Fruit fly (Drosophila melanogaster) whole organism, embryonic: ENCODE data around the gene CG42784.
A peak's percentile ranks its signal among the peaks of the same experiment; 100 is the strongest.

ENCODE experiments used
- Aef1 ChIP-seq: fragments of 200-800 bp; sonication (Bioruptor generic); IDR thresholded peaks from 3 replicates; pipeline ENCODE4 v1.3.6; 2022; ENCODE audit warnings: missing biosample characterization, missing genetic modification characterization
- Antp ChIP-seq: fragments of 200-800 bp; sonication (Bioruptor generic); optimal IDR thresholded peaks from 3 replicates; lab custom pipeline; 2016; ENCODE audit warnings: missing biosample characterization, missing genetic modification characterization
- CG10462 ChIP-seq: fragments of 200-800 bp; sonication (Bioruptor generic); optimal IDR thresholded peaks from 2 replicates; lab custom pipeline; 2016; ENCODE audit warnings: missing biosample characterization, missing genetic modification characterization
- CG10979 ChIP-seq: fragments of 200-800 bp; sonication (Bioruptor generic); optimal IDR thresholded peaks from 2 replicates; lab custom pipeline; 2018; ENCODE audit warnings: missing biosample characterization, mild to moderate bottlenecking, missing genetic modification characterization, moderate library complexity
- CG11398 ChIP-seq: fragments of 200-800 bp; sonication (Bioruptor generic); optimal IDR thresholded peaks from 2 replicates; lab custom pipeline; 2016; ENCODE audit warnings: missing biosample characterization, missing genetic modification characterization
- CG12219 ChIP-seq: fragments of 200-800 bp; sonication (Bioruptor generic); optimal IDR thresholded peaks from 3 replicates; lab custom pipeline; 2018; ENCODE audit warnings: missing biosample characterization, mild to moderate bottlenecking, missing genetic modification characterization
- CG12744 ChIP-seq: fragments of 200-800 bp; sonication (Bioruptor generic); optimal IDR thresholded peaks from 2 replicates; lab custom pipeline; 2016; ENCODE audit warnings: missing biosample characterization, missing genetic modification characterization
- CG15011 ChIP-seq: fragments of 200-800 bp; sonication (Bioruptor generic); optimal IDR thresholded peaks from 3 replicates; lab custom pipeline; 2018; ENCODE audit warnings: missing biosample characterization, mild to moderate bottlenecking, missing genetic modification characterization
- CG15479 ChIP-seq: fragments of 200-800 bp; sonication (Bioruptor generic); optimal IDR thresholded peaks from 3 replicates; lab custom pipeline; 2019; ENCODE audit warnings: missing biosample characterization, mild to moderate bottlenecking, missing genetic modification characterization, moderate library complexity
- CG17612 ChIP-seq: fragments of 200-800 bp; sonication (Bioruptor generic); IDR thresholded peaks from 2 replicates; pipeline ENCODE4 v1.3.6; 2022; ENCODE audit warnings: missing biosample characterization, missing genetic modification characterization
- CG17912 ChIP-seq: fragments of 200-800 bp; sonication (Bioruptor generic); optimal IDR thresholded peaks from 2 replicates; lab custom pipeline; 2018; ENCODE audit warnings: missing biosample characterization, mild to moderate bottlenecking, missing genetic modification characterization
- CG18599 ChIP-seq: fragments of 200-800 bp; sonication (Bioruptor generic); optimal IDR thresholded peaks from 3 replicates; lab custom pipeline; 2017; ENCODE audit warnings: missing biosample characterization, missing genetic modification characterization, mild to moderate bottlenecking, moderate library complexity, missing genetic modification reagents
- CG2116 ChIP-seq: fragments of 200-800 bp; sonication (Bioruptor generic); optimal IDR thresholded peaks from 3 replicates; lab custom pipeline; 2018; ENCODE audit warnings: missing biosample characterization, mild to moderate bottlenecking, missing genetic modification characterization
- CG2678 ChIP-seq: fragments of 200-800 bp; sonication (Bioruptor generic); optimal IDR thresholded peaks from 3 replicates; lab custom pipeline; 2019; ENCODE audit warnings: missing biosample characterization, mild to moderate bottlenecking, missing genetic modification characterization, moderate library complexity
- CG2712 ChIP-seq: fragments of 200-800 bp; optimal IDR thresholded peaks from 3 replicates; lab custom pipeline; 2019; ENCODE audit warnings: missing biosample characterization, mild to moderate bottlenecking, missing genetic modification characterization, moderate library complexity
- CG30403 ChIP-seq: fragments of 200-800 bp; sonication (Bioruptor generic); optimal IDR thresholded peaks from 3 replicates; lab custom pipeline; 2016; ENCODE audit warnings: missing biosample characterization, missing genetic modification characterization
- CG30431 ChIP-seq: fragments of 200-800 bp; sonication (Bioruptor generic); optimal IDR thresholded peaks from 2 replicates; lab custom pipeline; 2017; ENCODE audit warnings: missing biosample characterization, missing genetic modification characterization
- CG32767 ChIP-seq: fragments of 200-800 bp; sonication (Bioruptor generic); IDR thresholded peaks from 2 replicates; pipeline ENCODE4 v1.3.6; 2022; ENCODE audit warnings: missing biosample characterization, missing genetic modification characterization
- CG43689 ChIP-seq: fragments of 200-800 bp; sonication (Bioruptor generic); IDR thresholded peaks from 2 replicates; pipeline ENCODE4 v1.3.6; 2022; ENCODE audit warnings: missing biosample characterization, missing genetic modification characterization
- CG4854 ChIP-seq: fragments of 200-800 bp; sonication (Bioruptor generic); optimal IDR thresholded peaks from 2 replicates; lab custom pipeline; 2016; ENCODE audit warnings: missing biosample characterization, missing genetic modification characterization, inconsistent platforms
- CG5953 ChIP-seq: fragments of 200-800 bp; sonication (Bioruptor generic); IDR thresholded peaks from 2 replicates; pipeline ENCODE4 v1.3.6; 2022; ENCODE audit warnings: missing biosample characterization, missing genetic modification characterization
- CG6791 ChIP-seq: fragments of 200-800 bp; sonication (Bioruptor generic); IDR thresholded peaks from 3 replicates; pipeline ENCODE4 v1.3.6; 2022; ENCODE audit warnings: missing biosample characterization, missing genetic modification characterization; ENCODE audit not compliant: partially characterized antibody
- CG7372 ChIP-seq: fragments of 200-800 bp; sonication (Bioruptor generic); IDR thresholded peaks from 2 replicates; pipeline ENCODE4 v1.3.6; 2022; ENCODE audit warnings: missing biosample characterization, missing genetic modification characterization
- CG7839 ChIP-seq: fragments of 200-800 bp; sonication (Bioruptor generic); optimal IDR thresholded peaks from 3 replicates; lab custom pipeline; 2018; ENCODE audit warnings: missing biosample characterization, mild to moderate bottlenecking, missing genetic modification characterization, moderate library complexity
- CG8359 ChIP-seq: fragments of 200-800 bp; sonication (Bioruptor generic); optimal IDR thresholded peaks from 2 replicates; lab custom pipeline; 2017; ENCODE audit warnings: missing biosample characterization, mild to moderate bottlenecking, missing genetic modification characterization, borderline replicate concordance
- CG8478 ChIP-seq: fragments of >200 bp; optimal IDR thresholded peaks from 2 replicates; lab custom pipeline; 2018
- CG9727 ChIP-seq: fragments of 200-800 bp; sonication (Bioruptor generic); optimal IDR thresholded peaks from 3 replicates; lab custom pipeline; 2017; ENCODE audit warnings: missing biosample characterization, mild to moderate bottlenecking, missing genetic modification characterization
- D19B ChIP-seq: fragments of 200-800 bp; sonication (Bioruptor generic); optimal IDR thresholded peaks from 2 replicates; lab custom pipeline; 2017; ENCODE audit warnings: missing biosample characterization, mild to moderate bottlenecking, missing genetic modification characterization
- Dad ChIP-seq: fragments of 200-800 bp; sonication (Bioruptor generic); optimal IDR thresholded peaks from 3 replicates; lab custom pipeline; 2016; ENCODE audit warnings: missing biosample characterization, missing genetic modification characterization
- Deaf1 ChIP-seq: fragments of 200-800 bp; optimal IDR thresholded peaks from 3 replicates; lab custom pipeline; 2019; ENCODE audit warnings: missing biosample characterization, mild to moderate bottlenecking, missing genetic modification characterization, moderate library complexity
- HmgD ChIP-seq: fragments of 200-800 bp; sonication (Bioruptor generic); optimal IDR thresholded peaks from 3 replicates; lab custom pipeline; 2016; ENCODE audit warnings: missing biosample characterization, missing genetic modification characterization
- Ptx1 ChIP-seq: fragments of 200-800 bp; sonication (Bioruptor generic); IDR thresholded peaks from 2 replicates; pipeline ENCODE4 v1.3.6; 2022; ENCODE audit warnings: missing biosample characterization, missing genetic modification characterization
- Six4 ChIP-seq: fragments of 200-800 bp; sonication (Bioruptor generic); optimal IDR thresholded peaks from 2 replicates; lab custom pipeline; 2016; ENCODE audit warnings: missing biosample characterization, missing genetic modification characterization
- Trl ChIP-seq, 3 experiments: fragments of >200 bp in 2 of 3; fragments of 200-800 bp in 1 of 3; sonication (Bioruptor generic) in 1 of 3; optimal IDR thresholded peaks; 2 replicates in 1 of 3; 3 replicates in 2 of 3; lab custom pipeline; 2016 to 2017; ENCODE audit warnings: missing biosample characterization in 1 of 3, missing genetic modification characterization in 1 of 3
- al ChIP-seq: fragments of 200-800 bp; sonication (Bioruptor generic); IDR thresholded peaks from 2 replicates; pipeline ENCODE4 v1.3.6; 2022; ENCODE audit warnings: missing biosample characterization, missing genetic modification characterization
- ato ChIP-seq: fragments of 200-800 bp; sonication (Bioruptor generic); IDR thresholded peaks from 2 replicates; pipeline ENCODE4 v1.3.6; 2022; ENCODE audit warnings: missing biosample characterization, missing genetic modification characterization; ENCODE audit not compliant: partially characterized antibody
- chif ChIP-seq, 2 experiments: fragments of 200-800 bp; sonication (Bioruptor generic); optimal IDR thresholded peaks; 3 replicates each; lab custom pipeline; 2016; ENCODE audit warnings: missing biosample characterization in 2 of 2, missing genetic modification characterization in 2 of 2
- eyg ChIP-seq: fragments of 200-800 bp; sonication (Bioruptor generic); optimal IDR thresholded peaks from 3 replicates; lab custom pipeline; 2016; ENCODE audit warnings: missing biosample characterization, missing genetic modification characterization
- jing ChIP-seq: fragments of 200-800 bp; sonication (Bioruptor generic); optimal IDR thresholded peaks from 2 replicates; lab custom pipeline; 2018; ENCODE audit warnings: missing biosample characterization, mild to moderate bottlenecking, missing genetic modification characterization
- mld ChIP-seq: fragments of 200-800 bp; sonication (Bioruptor generic); IDR thresholded peaks from 3 replicates; pipeline ENCODE4 v1.3.6; 2022; ENCODE audit warnings: missing biosample characterization, missing genetic modification characterization; ENCODE audit not compliant: partially characterized antibody
- pho ChIP-seq: fragments of 200-800 bp; sonication (Bioruptor generic); optimal IDR thresholded peaks from 2 replicates; lab custom pipeline; 2016; ENCODE audit warnings: missing biosample characterization, missing genetic modification characterization
- phol ChIP-seq: fragments of 200-800 bp; sonication (Bioruptor generic); optimal IDR thresholded peaks from 3 replicates; lab custom pipeline; 2018; ENCODE audit warnings: missing biosample characterization, mild to moderate bottlenecking, missing genetic modification characterization, moderate library complexity
- pros ChIP-seq: fragments of 200-800 bp; sonication (Bioruptor generic); optimal IDR thresholded peaks from 3 replicates; lab custom pipeline; 2019; ENCODE audit warnings: missing biosample characterization, mild to moderate bottlenecking, missing genetic modification characterization, moderate library complexity
- ro ChIP-seq: fragments of 200-800 bp; sonication (Bioruptor generic); IDR thresholded peaks from 2 replicates; pipeline ENCODE4 v1.3.6; 2022; ENCODE audit warnings: missing biosample characterization, missing genetic modification characterization
- salm ChIP-seq: fragments of 200-800 bp; sonication (Bioruptor generic); optimal IDR thresholded peaks from 2 replicates; lab custom pipeline; 2018; ENCODE audit warnings: missing biosample characterization, mild to moderate bottlenecking, missing genetic modification characterization
- sd ChIP-seq: fragments of 200-800 bp; sonication (Bioruptor generic); optimal IDR thresholded peaks from 3 replicates; lab custom pipeline; 2018; ENCODE audit warnings: missing biosample characterization, mild to moderate bottlenecking, missing genetic modification characterization, moderate library complexity
- sim ChIP-seq: fragments of 200-800 bp; sonication (Bioruptor generic); IDR thresholded peaks from 2 replicates; pipeline ENCODE4 v1.3.6; 2022; ENCODE audit warnings: missing biosample characterization, missing genetic modification characterization
- ttk ChIP-seq: fragments of 200-800 bp; sonication (Bioruptor generic); IDR thresholded peaks from 2 replicates; pipeline ENCODE4 v2.1.2; 2022; ENCODE audit warnings: missing biosample characterization, missing genetic modification characterization
- zfh2 ChIP-seq: fragments of 200-800 bp; sonication (Bioruptor generic); optimal IDR thresholded peaks from 2 replicates; lab custom pipeline; 2016; ENCODE audit warnings: missing biosample characterization, missing genetic modification characterization

CG42784 gene

dm6 chr2L:13373435-13374242 lies 41.6 kb upstream of the CG42784 start, which contains the start of the genes Bdp1 and CG6565:
Gene Bdp1, minus strand, starts transcription at chr2L:13373890.
Gene CG6565, plus strand, starts transcription at chr2L:13374019.
- TF ChIP-seq CG7372, result peak; percentile 96
- TF ChIP-seq CG18599, result peak; percentile 95
- peak; percentile 97 for TF ChIP-seq CG4854 (GFP tag; lab: Kevin White, UChicago)
- peak; percentile 98 for TF ChIP-seq Ptx1 (GFP tag; lab: Robert Waterston, UW)
- TF ChIP-seq Six4 (GFP tag; lab: Kevin White, UChicago), result peak; percentile 96
- peak; percentile 97 for TF ChIP-seq HmgD (GFP tag; lab: Kevin White, UChicago)
- peak; percentile 98 for TF ChIP-seq CG12744 (GFP tag; lab: Kevin White, UChicago)
- peak; percentile 98 for TF ChIP-seq CG30431 (GFP tag; lab: Kevin White, UChicago)
- TF ChIP-seq jing (GFP tag; lab: Kevin White, UChicago), result peak; percentile 96
- TF ChIP-seq CG15479 (GFP tag; lab: Kevin White, UChicago), result peak; percentile 77
- peak; percentile 92 for TF ChIP-seq D19B
- TF ChIP-seq CG2116, result peak; percentile 87
- peak; percentile 91 for TF ChIP-seq ttk (GFP tag; lab: Robert Waterston, UW)
- TF ChIP-seq Deaf1, result peak; percentile 73
- peak; percentile 96 for TF ChIP-seq al (GFP tag; lab: Robert Waterston, UW)
- peak; percentile 90 for TF ChIP-seq sd (tag; lab: Kevin White, UChicago)
- TF ChIP-seq ro (GFP tag; lab: Robert Waterston, UW), result peak; percentile 90
- TF ChIP-seq CG2678 (tag; lab: Kevin White, UChicago), result peak; percentile 97
- TF ChIP-seq CG10462 (GFP tag; lab: Kevin White, UChicago), result peak; percentile 98
- peak; percentile 82 for TF ChIP-seq CG12219 (GFP tag; lab: Kevin White, UChicago)
- peak; percentile 94 for TF ChIP-seq CG10979 (tag; lab: Kevin White, UChicago)
- TF ChIP-seq CG9727, result peak; percentile 99
- peak; percentile 88 for TF ChIP-seq salm
- peak; percentile 88 for TF ChIP-seq CG17612
- TF ChIP-seq CG6791 (GFP tag; lab: Robert Waterston, UW), result no peak
- TF ChIP-seq mld (GFP tag; lab: Robert Waterston, UW), result no peak
- no peak for TF ChIP-seq ato (GFP tag; lab: Robert Waterston, UW)
- TF ChIP-seq CG43689 (GFP tag; lab: Robert Waterston, UW), result peak; percentile 79
- TF ChIP-seq CG8478, result no peak
- TF ChIP-seq CG15011, result peak; percentile 94
- TF ChIP-seq CG8359, result peak; percentile 77
- peak; percentile 88 for TF ChIP-seq CG32767
- TF ChIP-seq Dad (GFP tag; lab: Kevin White, UChicago), result peak; percentile 98
- TF ChIP-seq Antp (GFP tag; lab: Kevin White, UChicago), result peak; percentile 98
- TF ChIP-seq CG17912, result peak; percentile 58
- peak; percentile 99 for TF ChIP-seq zfh2 (GFP tag; lab: Kevin White, UChicago)
- TF ChIP-seq phol, result peak; percentile 98
- TF ChIP-seq sim (GFP tag; lab: Robert Waterston, UW), result peak; percentile 78
- peak; percentile 97 for TF ChIP-seq CG7839 (tag; lab: Kevin White, UChicago)
- TF ChIP-seq eyg (GFP tag; lab: Kevin White, UChicago), result peak; percentile 95
- no peak for TF ChIP-seq Trl (optimal IDR thresholded peaks at IDR 0.05; lab: Kevin White, UChicago)
- peak; percentile 98 for TF ChIP-seq Trl (GFP tag; optimal IDR thresholded peaks at IDR 0.05; lab: Kevin White, UChicago)
- peak; percentile 99 for TF ChIP-seq pho (GFP tag; lab: Kevin White, UChicago)
- peak; percentile 76; the same call in 1 of the 2 replicates for TF ChIP-seq CG5953 (GFP tag; lab: Robert Waterston, UW)
- peak; percentile 96 for TF ChIP-seq CG2712
- peak; percentile 99 for TF ChIP-seq CG30403 (GFP tag; lab: Kevin White, UChicago)
- TF ChIP-seq pros (GFP tag; lab: Kevin White, UChicago), result peak; percentile 45
- TF ChIP-seq Aef1, result peak; percentile 97
- peak; percentile 96 for TF ChIP-seq CG11398
- TF ChIP-seq chif (GFP tag; optimal IDR thresholded peaks at IDR 0.05; lab: Kevin White, UChicago), result peak; percentile 98 to 99
